Fruit fly (Drosophila melanogaster): ENCODE measurements around the gene pcx.

pcx gene

dm6 chrX:2258602-2259233 is 33.6 kb downstream of the pcx start (continued):
- 0 out of 2 replicates have a peak, but pooled peaks have one; percentile 20 for TF ChIP-seq chm (GFP tag; IDR thresholded peaks at IDR 0.05)
- no peak for TF ChIP-seq Antp (GFP tag; optimal IDR thresholded peaks at IDR 0.05)

dm6 chrX:2259763-2260162 is 34.7 kb downstream of the pcx start, which contains the start of gene CG3078:
Gene CG3078 (minus strand): TSS chrX:2259863.
- TF ChIP-seq Deaf1 (tag; optimal IDR thresholded peaks at IDR 0.05) (peak; percentile 49), CG11504 (tag; optimal IDR thresholded peaks at IDR 0.05) (no peak), tap (tag; optimal IDR thresholded peaks at IDR 0.05) (no peak), CG3995 (GFP tag; optimal IDR thresholded peaks at IDR 0.05) (no peak), CG15514 (GFP tag; optimal IDR thresholded peaks at IDR 0.05) (peak; percentile 9), mirr (GFP tag; optimal IDR thresholded peaks at IDR 0.05) (no peak), fd3F (GFP tag; optimal IDR thresholded peaks at IDR 0.05) (no peak), insv (GFP tag; optimal IDR thresholded peaks at IDR 0.05) (no peak), onecut (GFP tag; IDR thresholded peaks at IDR 0.05) (peak; percentile 73), CG6813 (GFP tag; optimal IDR thresholded peaks at IDR 0.05) (no peak), Fer3 (tag; optimal IDR thresholded peaks at IDR 0.05) (no peak), CkIIα-i1 (GFP tag; IDR thresholded peaks at IDR 0.05) (no peak), ranshi (GFP tag; IDR thresholded peaks at IDR 0.05) (no peak), sug (tag; optimal IDR thresholded peaks at IDR 0.05) (no peak), ewg (GFP tag; optimal IDR thresholded peaks at IDR 0.05) (peak; percentile 81), CG1024 (GFP tag; IDR thresholded peaks at IDR 0.05) (no peak), knrl (GFP tag; IDR thresholded peaks at IDR 0.05; ENCODE audit: partially characterized antibody) (no peak)

- TF ChIP-seq Atf-2 (GFP tag; optimal IDR thresholded peaks at IDR 0.05) (peak; percentile 65), Chrac-16 (GFP tag; optimal IDR thresholded peaks at IDR 0.05) (peak; percentile 66), Hr78 (GFP tag; optimal IDR thresholded peaks at IDR 0.05) (no peak), tap (tag; optimal IDR thresholded peaks at IDR 0.05) (no peak), exex (tag; optimal IDR thresholded peaks at IDR 0.05) (peak; percentile 24), pb (GFP tag; optimal IDR thresholded peaks at IDR 0.05) (no peak), CG10267 (tag; optimal IDR thresholded peaks at IDR 0.05) (peak; percentile 65), B-H1 (GFP tag; IDR thresholded peaks at IDR 0.05) (no peak), CG7839 (tag; optimal IDR thresholded peaks at IDR 0.05) (peak; percentile 69), CG17912 (GFP tag; optimal IDR thresholded peaks at IDR 0.05) (no peak), ro (GFP tag; IDR thresholded peaks at IDR 0.05) (no peak), hb (GFP tag; IDR thresholded peaks at IDR 0.05; ENCODE audit: partially characterized antibody) (no peak), CG11560 (tag; IDR thresholded peaks at IDR 0.05) (no peak), Ets97D (GFP tag; optimal IDR thresholded peaks at IDR 0.05) (peak; percentile 66), usp (GFP tag; optimal IDR thresholded peaks at IDR 0.05) (no peak), NK7.1 (GFP tag; optimal IDR thresholded peaks at IDR 0.05) (no peak), CG4820 (GFP tag; optimal IDR thresholded peaks at IDR 0.05) (peak; percentile 44), CG10462 (GFP tag; optimal IDR thresholded peaks at IDR 0.05) (no peak), CG3065 (GFP tag; optimal IDR thresholded peaks at IDR 0.05) (peak; percentile 8), NFAT (GFP tag; IDR thresholded peaks at IDR 0.05) (no peak), E2f2 (GFP tag; IDR thresholded peaks at IDR 0.05) (peak; percentile 47), grau (tag; optimal IDR thresholded peaks at IDR 0.05) (peak; percentile 73), CG9797 (GFP tag; optimal IDR thresholded peaks at IDR 0.05) (peak; percentile 76), tin (GFP tag; optimal IDR thresholded peaks at IDR 0.05) (peak; percentile 62), so (GFP tag; IDR thresholded peaks at IDR 0.05) (no peak), odd (GFP tag; optimal IDR thresholded peaks at IDR 0.05) (no peak), ranshi (GFP tag; IDR thresholded peaks at IDR 0.05) (no peak), stc (GFP tag; IDR thresholded peaks at IDR 0.05) (no peak), CG4360 (GFP tag; IDR thresholded peaks at IDR 0.05) (no peak), CG9876 (GFP tag; optimal IDR thresholded peaks at IDR 0.05) (peak; percentile 24), CG10979 (tag; optimal IDR thresholded peaks at IDR 0.05) (peak; percentile 55)
These were observed 37.4 kb downstream of the pcx start, which contains the start of the genes temp and CG3071 for dm6 chrX:2262511-2262910. Gene temp (minus strand): TSS chrX:2262515. Gene CG3071 (plus strand): TSS chrX:2262837.
